Fruit fly (Drosophila melanogaster) whole organism: ENCODE data around the gene CG5883.

Experiments used
- CG8478 ChIP-seq: fragments of >200 bp; optimal IDR thresholded peaks from 2 replicates; lab custom pipeline; 2018; ENCODE audit warnings: inconsistent platforms
- Dll ChIP-seq: fragments of >200 bp; optimal IDR thresholded peaks from 2 replicates; lab custom pipeline; 2017
- EcR ChIP-seq, 2 experiments: fragments of >200 bp; optimal IDR thresholded peaks; 2 replicates each; lab custom pipeline; 2017; ENCODE audit warnings: missing biosample characterization in 2 of 2, missing genetic modification characterization in 2 of 2, missing genetic modification reagents in 2 of 2
- pan ChIP-seq: fragments of >200 bp; optimal IDR thresholded peaks from 2 replicates; lab custom pipeline; 2017
- psq ChIP-seq: fragments of >200 bp; optimal IDR thresholded peaks from 2 replicates; lab custom pipeline; 2017
- usp ChIP-seq: fragments of >200 bp; optimal IDR thresholded peaks from 2 replicates; lab custom pipeline; 2017; ENCODE audit warnings: missing biosample characterization, missing genetic modification characterization, mixed read lengths

Gene CG5883

DNA sequence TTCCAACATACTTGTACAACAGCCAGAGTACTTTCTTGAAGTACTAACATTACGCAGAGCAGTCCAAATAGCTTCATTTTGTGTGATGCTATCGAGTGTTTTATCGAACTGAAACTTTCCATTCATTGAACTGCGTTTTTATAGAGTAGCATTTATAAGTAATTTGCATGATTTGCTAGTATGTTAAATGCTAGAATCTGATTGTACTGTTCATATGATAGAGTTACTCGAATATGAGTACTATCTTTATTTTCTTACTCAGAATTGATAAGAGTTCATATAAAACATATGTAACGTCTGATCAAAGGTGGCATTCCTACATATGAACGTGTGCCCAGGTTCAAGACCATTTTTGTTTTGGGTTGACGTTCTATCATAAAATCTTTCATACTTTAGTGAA, 8.6 kb upstream of the CG5883 start, which contains the start of gene obst-G:
TSS of gene obst-G (minus strand) at position 101 of the 400 bp plus-strand sequence.
- no peak for TF ChIP-seq EcR (GFP tag; optimal IDR thresholded peaks at IDR 0.05; lab: Kevin White, UChicago)
- TF ChIP-seq Dll: no peak
- no peak for TF ChIP-seq CG8478 (lab: Kevin White, UChicago)
- no peak for TF ChIP-seq psq (lab: Kevin White, UChicago)
- no peak for TF ChIP-seq pan (lab: Kevin White, UChicago)
- no peak for TF ChIP-seq usp (GFP tag; lab: Kevin White, UChicago)

DNA sequence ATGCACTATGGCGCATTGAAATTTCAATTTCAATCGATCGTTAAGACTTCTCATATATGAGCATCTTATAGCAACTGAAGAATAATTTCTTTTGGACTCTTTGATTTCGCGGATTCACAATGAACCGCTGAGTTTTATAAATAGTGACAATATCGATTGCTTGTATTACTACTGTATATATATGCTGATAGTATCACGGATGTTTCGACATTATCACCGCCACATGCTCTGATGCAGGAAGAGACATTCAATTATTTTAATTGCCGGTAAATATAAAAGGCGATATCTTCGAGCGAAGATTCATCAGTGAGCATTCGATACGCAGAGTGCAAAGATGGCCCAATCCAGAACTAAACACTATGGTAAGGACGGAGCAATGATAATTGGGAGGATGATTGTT, 4.9 kb upstream of the CG5883 start, which contains the start of gene CG17826:
TSS of gene CG17826 (plus strand) at position 301 of the 400 bp plus-strand sequence.
- TF ChIP-seq EcR (GFP tag; optimal IDR thresholded peaks at IDR 0.05; lab: Kevin White, UChicago): no peak
- TF ChIP-seq CG8478 (lab: Kevin White, UChicago): no peak
- no peak for TF ChIP-seq pan (lab: Kevin White, UChicago)
- no peak for TF ChIP-seq Dll
- no peak for TF ChIP-seq psq (lab: Kevin White, UChicago)
- TF ChIP-seq usp (GFP tag; lab: Kevin White, UChicago): no peak

DNA sequence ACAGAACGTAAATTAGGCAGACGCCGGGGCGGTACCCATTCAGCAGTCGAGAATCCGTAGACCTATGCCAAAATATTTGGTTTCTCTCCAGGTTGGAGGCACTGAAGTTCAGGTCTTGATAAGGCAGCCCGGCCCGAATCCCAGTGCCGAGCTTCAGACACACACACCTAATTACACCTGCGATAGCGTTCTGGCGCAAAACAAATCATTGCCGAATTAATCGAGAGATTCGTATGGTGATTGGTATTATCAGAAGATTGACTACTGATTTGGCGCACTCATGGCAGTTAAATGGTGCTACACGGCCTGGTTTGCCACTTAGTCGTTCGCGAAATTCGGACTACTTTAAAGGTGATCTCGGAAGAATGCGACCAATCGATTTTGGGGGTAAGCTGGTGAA, 2.7 kb upstream of the CG5883 start, which contains the start of gene CG7252:
TSS of gene CG7252 (plus strand) at position 319 of the 400 bp plus-strand sequence.
- TF ChIP-seq usp (GFP tag; lab: Kevin White, UChicago): no peak
- no peak for TF ChIP-seq Dll
- TF ChIP-seq CG8478 (lab: Kevin White, UChicago): no peak
- no peak for TF ChIP-seq psq (lab: Kevin White, UChicago)
- no peak for TF ChIP-seq pan (lab: Kevin White, UChicago)
- no peak for TF ChIP-seq EcR (GFP tag; optimal IDR thresholded peaks at IDR 0.05; lab: Kevin White, UChicago)

DNA sequence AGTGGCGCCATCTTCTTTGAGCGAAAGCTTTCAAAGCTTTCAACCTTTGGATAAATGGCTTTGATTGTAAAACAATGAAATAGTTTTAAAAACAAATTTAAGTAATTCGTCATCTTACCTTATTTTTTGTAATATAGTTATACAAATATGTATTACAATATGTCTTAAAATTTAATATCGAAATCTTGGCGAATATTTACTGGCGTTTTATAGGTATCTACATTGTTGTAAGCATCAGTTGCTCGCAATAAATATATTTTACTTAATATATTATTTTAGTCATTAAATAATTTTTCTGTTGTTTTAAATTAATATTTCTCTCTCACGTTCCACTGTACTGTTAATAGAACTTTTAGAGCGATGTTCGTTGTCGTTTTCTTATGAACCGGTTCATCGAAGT, 3.0 kb downstream of the CG5883 start, which contains the start of gene Rpt4R:
TSS of gene Rpt4R (plus strand) at position 301 of the 400 bp plus-strand sequence.
- TF ChIP-seq pan (lab: Kevin White, UChicago) (no peak), CG8478 (lab: Kevin White, UChicago) (no peak), usp (GFP tag; lab: Kevin White, UChicago) (no peak), Dll (no peak)

dm6 chr3L:11938716-11939115, 5.9 kb downstream of the CG5883 start, which contains the start of gene CG44837:
CG44837 (minus strand) TSS chr3L:11938872.
- no peak for TF ChIP-seq Dll
- TF ChIP-seq CG8478 (lab: Kevin White, UChicago): no peak
- TF ChIP-seq psq (lab: Kevin White, UChicago): no peak
- TF ChIP-seq usp (GFP tag; lab: Kevin White, UChicago): no peak
- TF ChIP-seq EcR (GFP tag; optimal IDR thresholded peaks at IDR 0.05; lab: Kevin White, UChicago): no peak
- TF ChIP-seq pan (lab: Kevin White, UChicago): no peak

DNA sequence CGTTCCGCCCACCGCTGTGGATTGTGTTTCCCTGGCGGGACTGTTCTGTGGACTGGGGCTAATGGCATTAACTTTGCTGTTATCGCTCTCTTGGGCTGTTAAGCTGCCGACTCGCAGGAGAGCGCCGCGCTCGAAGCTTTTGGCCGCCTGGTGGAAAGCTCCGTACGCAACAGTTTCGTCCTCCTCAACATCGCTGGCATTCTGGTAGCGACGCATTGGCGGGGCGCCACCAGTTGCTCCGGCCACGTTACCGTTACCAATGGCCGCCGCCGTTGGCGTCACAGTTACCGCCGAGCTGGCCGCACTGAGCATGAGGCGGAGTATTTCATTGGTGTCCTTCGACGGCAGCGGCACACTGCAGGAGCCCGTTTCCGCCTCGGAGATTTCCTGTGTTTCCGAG, 7.4 kb downstream of the CG5883 start:
- TF ChIP-seq pan (lab: Kevin White, UChicago) (no peak), CG8478 (lab: Kevin White, UChicago) (no peak), Dll (no peak), usp (GFP tag; lab: Kevin White, UChicago) (no peak), psq (lab: Kevin White, UChicago) (no peak), EcR (GFP tag; optimal IDR thresholded peaks at IDR 0.05; lab: Kevin White, UChicago) (no peak)

dm6 chr3L:11931619-11932018, 13.0 kb downstream of the CG5883 start:
- TF ChIP-seq pan (lab: Kevin White, UChicago) (no peak), EcR (GFP tag; optimal IDR thresholded peaks at IDR 0.05; lab: Kevin White, UChicago) (no peak), usp (GFP tag; lab: Kevin White, UChicago) (no peak), psq (lab: Kevin White, UChicago) (no peak), CG8478 (lab: Kevin White, UChicago) (no peak), Dll (no peak)

DNA sequence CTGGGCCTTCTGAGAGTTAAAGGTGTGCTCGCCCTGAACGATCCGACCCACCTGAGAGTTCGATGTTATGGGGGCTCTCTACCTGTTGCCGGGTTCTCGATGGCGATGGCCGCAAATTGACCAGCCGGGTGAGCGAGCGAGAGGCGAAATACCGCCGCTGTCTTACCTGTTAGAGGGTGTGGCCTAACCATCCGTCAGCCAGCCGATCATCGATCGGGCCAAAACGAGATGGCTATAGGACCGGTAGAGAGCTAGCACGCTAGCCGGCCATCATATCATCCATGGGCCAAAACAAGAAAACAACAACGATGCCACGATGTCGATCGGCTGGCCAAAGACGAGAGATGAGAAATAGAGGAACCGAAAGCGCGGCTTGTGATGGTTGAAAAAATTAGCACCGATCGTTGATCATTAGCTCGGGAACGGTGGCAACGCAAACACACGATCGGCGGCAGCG, 17.3 kb downstream of the CG5883 start, which contains the start of gene byn:
TSS of gene byn (plus strand) at position 407 of the 457 bp plus-strand sequence.
- TF ChIP-seq Dll (peak; percentile 35), CG8478 (lab: Kevin White, UChicago) (no peak)

dm6 chr3L:11925382-11925781, 19.3 kb downstream of the CG5883 start:
- TF ChIP-seq EcR (GFP tag; optimal IDR thresholded peaks at IDR 0.05; lab: Kevin White, UChicago) (no peak), usp (GFP tag; lab: Kevin White, UChicago) (no peak), pan (lab: Kevin White, UChicago) (no peak), psq (lab: Kevin White, UChicago) (no peak), Dll (no peak), CG8478 (lab: Kevin White, UChicago) (no peak)

DNA sequence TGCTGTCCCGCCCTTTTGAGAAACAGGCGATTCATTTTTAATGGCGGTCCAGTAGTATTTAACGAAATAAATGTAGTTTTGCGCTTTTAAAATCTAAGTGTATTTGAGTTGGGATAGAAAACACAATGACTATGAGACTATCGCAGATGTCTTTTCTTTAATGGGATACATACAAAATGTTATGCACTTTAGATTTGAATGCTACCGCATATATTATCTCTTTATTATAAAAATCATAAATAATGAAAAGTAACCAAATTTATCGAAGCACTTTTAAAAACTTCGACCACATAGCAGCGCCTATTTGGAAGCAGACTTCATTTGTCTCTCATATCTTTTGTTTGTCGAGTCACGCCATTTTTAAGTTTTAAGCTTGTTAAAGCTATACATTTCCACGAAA, 20.0 kb downstream of the CG5883 start, which contains the start of gene SdhAL:
TSS of gene SdhAL (minus strand) at position 101 of the 400 bp plus-strand sequence.
- no peak for TF ChIP-seq psq (lab: Kevin White, UChicago)
- no peak for TF ChIP-seq CG8478 (lab: Kevin White, UChicago)
- no peak for TF ChIP-seq pan (lab: Kevin White, UChicago)
- TF ChIP-seq usp (GFP tag; lab: Kevin White, UChicago): no peak
- TF ChIP-seq EcR (GFP tag; optimal IDR thresholded peaks at IDR 0.05; lab: Kevin White, UChicago): no peak
- TF ChIP-seq Dll: no peak

DNA sequence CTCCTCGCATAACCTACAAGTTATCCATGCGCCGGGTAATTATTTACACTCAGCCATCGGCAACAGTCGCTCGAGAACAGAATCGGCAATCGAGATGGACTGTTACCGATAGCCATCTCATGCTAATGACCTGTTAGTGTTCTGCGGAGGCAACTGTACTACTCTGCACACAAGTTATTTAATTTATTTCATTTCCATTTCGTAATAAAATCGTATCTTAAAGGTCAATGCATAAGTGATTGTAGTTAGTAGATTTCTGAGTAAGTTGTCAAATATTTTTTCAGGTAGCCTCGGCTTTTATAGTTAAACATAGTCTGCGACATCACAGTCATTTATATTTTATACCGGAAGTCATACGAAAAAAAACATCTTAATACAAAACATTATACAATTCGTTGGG, 23.4 kb downstream of the CG5883 start, which contains the start of gene CG11588:
TSS of gene CG11588 (plus strand) at position 301 of the 400 bp plus-strand sequence.
- no peak for TF ChIP-seq usp (GFP tag; lab: Kevin White, UChicago)
- TF ChIP-seq pan (lab: Kevin White, UChicago): no peak
- no peak for TF ChIP-seq psq (lab: Kevin White, UChicago)
- no peak for TF ChIP-seq EcR (GFP tag; optimal IDR thresholded peaks at IDR 0.05; lab: Kevin White, UChicago)
- no peak for TF ChIP-seq CG8478 (lab: Kevin White, UChicago)
- TF ChIP-seq Dll: no peak

- TF ChIP-seq usp (GFP tag; lab: Kevin White, UChicago) (no peak), EcR (GFP tag; optimal IDR thresholded peaks at IDR 0.05; lab: Kevin White, UChicago) (no peak), Dll (no peak), pan (lab: Kevin White, UChicago) (no peak), psq (lab: Kevin White, UChicago) (no peak), CG8478 (lab: Kevin White, UChicago) (no peak)
Observed at dm6 chr3L:11918217-11918616, 26.4 kb downstream of the CG5883 start.
